Worm (Caenorhabditis elegans): ENCODE measurements around the gene F53F4.15.

Gene F53F4.15

ce11 chrV:13598370-13598769 is 22.4 kb upstream of the F53F4.15 start:
- no peak for TF ChIP-seq nhr-12 (tag; optimal IDR thresholded peaks at IDR 0.05)
- TF ChIP-seq ztf-1 (GFP tag; conservative IDR thresholded peaks at IDR 0.05): no peak
- TF ChIP-seq skn-1 (tag; optimal IDR thresholded peaks at IDR 0.05): no peak
- no peak for TF ChIP-seq alr-1 (tag; optimal IDR thresholded peaks at IDR 0.05)
- no peak for TF ChIP-seq nhr-237 (tag; optimal IDR thresholded peaks at IDR 0.05)
- no peak for TF ChIP-seq blmp-1 (tag; optimal IDR thresholded peaks at IDR 0.05; ENCODE audit: insufficient read depth)

- TF ChIP-seq unc-62 (GFP tag; optimal IDR thresholded peaks at IDR 0.05): no peak
- no peak for TF ChIP-seq unc-55 (GFP tag; optimal IDR thresholded peaks at IDR 0.05)
- no peak for TF ChIP-seq sem-4 (tag; optimal IDR thresholded peaks at IDR 0.05)
- TF ChIP-seq lin-13 (GFP tag; optimal IDR thresholded peaks at IDR 0.05): no peak
- TF ChIP-seq elt-1 (tag; optimal IDR thresholded peaks at IDR 0.05): no peak
- TF ChIP-seq nhr-237 (tag; optimal IDR thresholded peaks at IDR 0.05): no peak
- no peak for TF ChIP-seq dmd-4 (tag; optimal IDR thresholded peaks at IDR 0.05)
- TF ChIP-seq R02D3.7 (tag; optimal IDR thresholded peaks at IDR 0.05): no peak
- no peak for TF ChIP-seq C34F6.9 (tag; optimal IDR thresholded peaks at IDR 0.05)
- TF ChIP-seq ZK546.5 (tag; optimal IDR thresholded peaks at IDR 0.05): no peak
- no peak for TF ChIP-seq alr-1 (tag; optimal IDR thresholded peaks at IDR 0.05)
- no peak for TF ChIP-seq nhr-25 (tag; optimal IDR thresholded peaks at IDR 0.05)
- no peak for TF ChIP-seq ceh-82 (tag; optimal IDR thresholded peaks at IDR 0.05)
- no peak for TF ChIP-seq sma-9 (GFP tag; optimal IDR thresholded peaks at IDR 0.05)
- TF ChIP-seq sma-9 (tag; optimal IDR thresholded peaks at IDR 0.05): no peak
- no peak for TF ChIP-seq mab-5 (tag; optimal IDR thresholded peaks at IDR 0.05)
- no peak for TF ChIP-seq unc-39 (tag; optimal IDR thresholded peaks at IDR 0.05)
- TF ChIP-seq ztf-11 (tag; optimal IDR thresholded peaks at IDR 0.05): no peak
Observed at ce11 chrV:13600882-13601281, 19.9 kb upstream of the F53F4.15 start, which contains the start of gene rdy-2. rdy-2 (minus strand) TSS chrV:13600982.

- TF ChIP-seq Y55F3AM.14 (GFP tag; optimal IDR thresholded peaks at IDR 0.05) (peak; percentile 33), nhr-21 (tag; optimal IDR thresholded peaks at IDR 0.05) (peak; percentile 71), nhr-25 (tag; optimal IDR thresholded peaks at IDR 0.05) (peak; percentile 9), aly-2 (tag; optimal IDR thresholded peaks at IDR 0.05) (no peak)
Observed at ce11 chrV:13606651-13607242, 14.0 kb upstream of the F53F4.15 start, which contains the start of gene fmo-4. fmo-4 (minus strand) TSS chrV:13606701.

- peak; percentile 36 for TF ChIP-seq nhr-25 (tag; optimal IDR thresholded peaks at IDR 0.05)
- TF ChIP-seq nhr-6 (tag; optimal IDR thresholded peaks at IDR 0.05): no peak
- peak; percentile 90 for TF ChIP-seq blmp-1 (tag; optimal IDR thresholded peaks at IDR 0.05; ENCODE audit: insufficient read depth)
- TF ChIP-seq egl-27 (tag; optimal IDR thresholded peaks at IDR 0.05): no peak
- TF ChIP-seq lin-13 (GFP tag; optimal IDR thresholded peaks at IDR 0.05): no peak
- TF ChIP-seq alr-1 (tag; optimal IDR thresholded peaks at IDR 0.05): no peak
- no peak for TF ChIP-seq nhr-10 (tag; optimal IDR thresholded peaks at IDR 0.05)
- TF ChIP-seq crh-2 (tag; optimal IDR thresholded peaks at IDR 0.05): peak; percentile 15
- TF ChIP-seq sma-3 (GFP tag; optimal IDR thresholded peaks at IDR 0.05): peak; percentile 60
- TF ChIP-seq sma-9 (GFP tag; optimal IDR thresholded peaks at IDR 0.05): peak; percentile 44
- no peak for TF ChIP-seq sma-9 (tag; optimal IDR thresholded peaks at IDR 0.05)
- no peak for TF ChIP-seq nhr-11 (tag; optimal IDR thresholded peaks at IDR 0.05)
- TF ChIP-seq skn-1 (tag; optimal IDR thresholded peaks at IDR 0.05): no peak
- no peak for TF ChIP-seq unc-62 (GFP tag; optimal IDR thresholded peaks at IDR 0.05)
- TF ChIP-seq snpc-4 (tag; optimal IDR thresholded peaks at IDR 0.05): no peak
- no peak for TF ChIP-seq zag-1 (tag; optimal IDR thresholded peaks at IDR 0.05)
- no peak for TF ChIP-seq R02D3.7 (tag; optimal IDR thresholded peaks at IDR 0.05)
- TF ChIP-seq lin-39 (tag; optimal IDR thresholded peaks at IDR 0.05): no peak
- TF ChIP-seq unc-55 (GFP tag; optimal IDR thresholded peaks at IDR 0.05): no peak
Observed at ce11 chrV:13608486-13608885, 12.3 kb upstream of the F53F4.15 start.

ce11 chrV:13609806-13610205 is 11.0 kb upstream of the F53F4.15 start:
- TF ChIP-seq mdl-1 (tag; optimal IDR thresholded peaks at IDR 0.05) (no peak), aly-2 (tag; optimal IDR thresholded peaks at IDR 0.05) (no peak), skn-1 (tag; optimal IDR thresholded peaks at IDR 0.05) (no peak), nhr-21 (tag; optimal IDR thresholded peaks at IDR 0.05) (peak; percentile 20), ama-1 (optimal IDR thresholded peaks at IDR 0.05) (no peak), fos-1 (tag; optimal IDR thresholded peaks at IDR 0.05) (no peak), crh-2 (tag; optimal IDR thresholded peaks at IDR 0.05) (no peak), gmeb-1 (tag; optimal IDR thresholded peaks at IDR 0.05) (no peak), mab-5 (tag; optimal IDR thresholded peaks at IDR 0.05) (no peak)
